Fruit fly (Drosophila melanogaster) whole organism, wandering third instar larva: ENCODE results near the gene ninaE.

Experiments used
- Dfd ChIP-seq: fragments of >200 bp; optimal IDR thresholded peaks from 2 replicates; lab custom pipeline; 2017; ENCODE audit warnings: missing biosample characterization, missing genetic modification characterization
- Hnf4 ChIP-seq: fragments of 200-800 bp; sonication (Bioruptor generic); optimal IDR thresholded peaks from 2 replicates; lab custom pipeline; 2016; ENCODE audit warnings: missing biosample characterization, mild to moderate bottlenecking, missing genetic modification characterization
- N ChIP-seq: fragments of >200 bp; optimal IDR thresholded peaks from 2 replicates; lab custom pipeline; 2018; ENCODE audit warnings: missing biosample characterization, missing external identifiers, missing genetic modification characterization
- pan ChIP-seq: fragments of >200 bp; optimal IDR thresholded peaks from 2 replicates; lab custom pipeline; 2017
- psq ChIP-seq: fragments of 200-800 bp; sonication (Bioruptor generic); optimal IDR thresholded peaks from 3 replicates; lab custom pipeline; 2017; ENCODE audit warnings: missing biosample characterization, mild to moderate bottlenecking, missing genetic modification characterization, moderate library complexity
- usp ChIP-seq: fragments of >200 bp; optimal IDR thresholded peaks from 2 replicates; lab custom pipeline; 2017; ENCODE audit warnings: missing biosample characterization, missing genetic modification characterization

dm6 chr3R:19930913-19931706, 43.1 kb upstream of the ninaE start:
- TF ChIP-seq psq = no peak
- TF ChIP-seq N (GFP tag; lab: Kevin White, UChicago) = no peak
- no peak for TF ChIP-seq pan (lab: Kevin White, UChicago)
- TF ChIP-seq Dfd (GFP tag; lab: Kevin White, UChicago) = no peak
- TF ChIP-seq usp (GFP tag; lab: Kevin White, UChicago) = no peak
- TF ChIP-seq Hnf4 = no peak
